Fruit fly (Drosophila melanogaster): ENCODE data around the gene Wdr82.
A peak's percentile ranks its signal among the peaks of the same experiment; 100 is the strongest.

Gene Wdr82

DNA sequence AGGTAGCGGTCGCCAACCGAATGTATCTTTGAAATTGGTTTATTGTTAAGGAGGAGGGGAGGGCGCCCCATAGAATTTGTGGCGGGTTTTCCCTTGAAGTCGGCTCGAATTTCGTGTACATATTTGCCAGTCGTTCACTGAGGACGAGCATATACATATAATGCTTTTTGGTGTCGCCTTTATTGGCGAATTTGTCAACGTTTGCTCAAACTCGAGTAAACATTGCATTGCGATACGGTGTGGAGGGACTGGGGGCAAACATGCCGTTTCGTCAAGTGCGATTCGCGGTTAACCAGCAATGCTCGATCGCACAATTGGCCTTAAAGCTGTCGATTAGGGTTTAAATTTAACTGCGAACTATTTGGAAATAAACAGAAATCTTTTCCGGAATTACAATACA lies 43.3 kb downstream of the Wdr82 start:
- TF ChIP-seq OdsH (GFP tag; optimal IDR thresholded peaks at IDR 0.05): peak; percentile 41
- peak; percentile 12 for TF ChIP-seq h (GFP tag; optimal IDR thresholded peaks at IDR 0.05)
- no peak for TF ChIP-seq Myc (optimal IDR thresholded peaks at IDR 0.05)
- no peak for TF ChIP-seq pan (optimal IDR thresholded peaks at IDR 0.05)
- TF ChIP-seq Mio (GFP tag; optimal IDR thresholded peaks at IDR 0.05): no peak
- TF ChIP-seq CrebA (GFP tag; optimal IDR thresholded peaks at IDR 0.05; ENCODE audit: borderline replicate concordance): no peak
- no peak for TF ChIP-seq fru (GFP tag; optimal IDR thresholded peaks at IDR 0.05)
- TF ChIP-seq Abd-B (GFP tag; optimal IDR thresholded peaks at IDR 0.05): no peak
- peak; percentile 26 for TF ChIP-seq rgr (GFP tag; optimal IDR thresholded peaks at IDR 0.05)
- peak in 1 of 2 experiments; percentile 5 for TF ChIP-seq foxo (GFP tag; optimal IDR thresholded peaks at IDR 0.05)
- TF ChIP-seq Vsx2 (GFP tag; optimal IDR thresholded peaks at IDR 0.05; ENCODE audit: partially characterized antibody): no peak
- peak; percentile 5 for TF ChIP-seq HLH106 (tag; optimal IDR thresholded peaks at IDR 0.05)
- TF ChIP-seq Hnf4 (GFP tag; optimal IDR thresholded peaks at IDR 0.05): peak; percentile 6
- no peak for TF ChIP-seq psq (GFP tag; optimal IDR thresholded peaks at IDR 0.05)
- TF ChIP-seq CG32264 (GFP tag; optimal IDR thresholded peaks at IDR 0.05): no peak
- TF ChIP-seq jim (GFP tag; optimal IDR thresholded peaks at IDR 0.05): no peak
- TF ChIP-seq CG9705 (GFP tag; optimal IDR thresholded peaks at IDR 0.05): no peak
- TF ChIP-seq lola (GFP tag; optimal IDR thresholded peaks at IDR 0.05): no peak
- TF ChIP-seq sv (GFP tag; optimal IDR thresholded peaks at IDR 0.05): no peak
- TF ChIP-seq usp (GFP tag; optimal IDR thresholded peaks at IDR 0.05): no peak
- peak; percentile 11 for TF ChIP-seq Hr83 (GFP tag; optimal IDR thresholded peaks at IDR 0.05; ENCODE audit: poor library complexity, severe bottlenecking)
- no peak for TF ChIP-seq Rel (GFP tag; optimal IDR thresholded peaks at IDR 0.05)
- peak; percentile 48 for TF ChIP-seq Rel (tag; optimal IDR thresholded peaks at IDR 0.05)
- no peak for TF ChIP-seq dl (GFP tag; optimal IDR thresholded peaks at IDR 0.05; ENCODE audit: insufficient read depth in 1 of 2, partially characterized antibody in 2 of 2)
- peak; percentile 21 for TF ChIP-seq Sp1 (GFP tag; optimal IDR thresholded peaks at IDR 0.05)
- TF ChIP-seq sage (GFP tag; optimal IDR thresholded peaks at IDR 0.05): no peak

DNA sequence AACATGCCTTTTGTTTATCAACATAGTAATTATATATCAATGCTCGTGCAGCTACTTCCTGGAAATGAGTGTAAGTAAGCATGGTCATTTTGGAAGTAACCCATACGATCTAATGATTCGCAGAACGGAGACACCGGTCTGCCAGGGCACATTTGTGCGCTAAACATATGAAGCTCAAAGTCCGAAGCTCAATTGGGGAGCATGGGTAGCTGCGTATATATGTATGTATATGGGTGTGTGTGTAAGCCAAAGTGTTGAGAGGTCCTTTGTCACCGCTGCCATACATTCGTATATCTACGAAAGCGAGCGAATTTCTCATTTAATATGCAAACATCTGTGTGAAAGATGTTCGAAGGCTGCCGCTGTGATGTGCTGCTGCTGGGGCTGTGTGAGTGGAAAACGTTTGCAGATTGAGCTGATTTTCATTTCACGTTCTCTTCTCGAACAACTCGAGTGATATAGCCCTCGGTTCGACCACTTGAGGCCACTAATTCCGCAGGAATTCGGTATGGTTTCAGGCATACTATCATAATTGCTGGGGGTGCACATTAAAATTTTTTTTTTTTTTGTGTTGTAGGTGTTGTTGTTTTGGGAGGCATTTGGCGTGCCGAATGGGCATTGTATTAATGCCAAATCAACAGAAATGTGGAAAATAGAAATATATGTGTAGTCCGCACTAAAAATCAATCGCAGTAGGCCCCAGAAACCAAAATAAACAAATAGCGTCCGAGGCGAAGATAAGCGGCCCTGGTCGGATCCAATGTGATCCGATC lies 44.0 kb downstream of the Wdr82 start:
- TF ChIP-seq CG9705 (GFP tag; optimal IDR thresholded peaks at IDR 0.05) (no peak), sv (GFP tag; optimal IDR thresholded peaks at IDR 0.05) (no peak), foxo (GFP tag; optimal IDR thresholded peaks at IDR 0.05) (no peak), dsf (GFP tag; optimal IDR thresholded peaks at IDR 0.05; ENCODE audit: borderline replicate concordance) (no peak), Vsx2 (GFP tag; optimal IDR thresholded peaks at IDR 0.05; ENCODE audit: partially characterized antibody) (no peak), sage (GFP tag; optimal IDR thresholded peaks at IDR 0.05) (no peak), lola (GFP tag; optimal IDR thresholded peaks at IDR 0.05) (no peak)

DNA sequence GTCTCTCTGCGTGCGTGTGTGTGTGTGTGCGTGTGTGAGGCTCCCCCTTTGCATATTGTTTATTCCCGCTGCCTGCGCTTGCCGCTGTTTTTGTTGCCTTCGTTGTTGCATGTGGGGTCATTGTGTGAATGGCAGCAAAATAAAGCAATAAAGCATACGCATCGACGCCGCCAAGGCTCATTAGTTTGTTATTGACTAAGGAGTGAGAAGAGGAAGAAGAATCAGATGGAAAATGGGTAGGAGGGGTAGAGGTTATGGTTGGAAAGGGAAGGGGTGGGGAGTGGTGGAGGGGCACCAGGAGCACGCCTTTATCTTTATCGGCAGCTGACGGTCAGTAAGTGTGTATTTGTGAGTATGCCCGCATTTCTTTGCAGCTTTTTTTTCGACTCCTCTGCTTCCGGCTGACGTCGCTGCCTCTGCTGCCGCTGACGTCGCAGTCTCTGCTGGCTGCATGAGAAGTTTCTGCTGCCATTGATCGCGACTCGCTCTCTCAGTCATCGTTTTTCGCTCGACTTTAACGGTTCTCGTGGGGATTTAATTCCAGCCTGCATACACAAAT lies 45.2 kb downstream of the Wdr82 start:
- TF ChIP-seq Sp1 (GFP tag; optimal IDR thresholded peaks at IDR 0.05) (peak; percentile 27), Myc (optimal IDR thresholded peaks at IDR 0.05) (no peak), Hr78 (GFP tag; optimal IDR thresholded peaks at IDR 0.05) (no peak), sv (GFP tag; optimal IDR thresholded peaks at IDR 0.05) (no peak), Dfd (GFP tag; optimal IDR thresholded peaks at IDR 0.05) (peak; percentile 21), OdsH (GFP tag; optimal IDR thresholded peaks at IDR 0.05) (no peak), Hnf4 (GFP tag; optimal IDR thresholded peaks at IDR 0.05) (no peak), HLH106 (tag; optimal IDR thresholded peaks at IDR 0.05) (no peak), h (GFP tag; optimal IDR thresholded peaks at IDR 0.05) (no peak), Dif (GFP tag; optimal IDR thresholded peaks at IDR 0.05; ENCODE audit: partially characterized antibody) (no peak), psq (GFP tag; optimal IDR thresholded peaks at IDR 0.05) (peak; percentile 85), Abd-B (GFP tag; optimal IDR thresholded peaks at IDR 0.05) (no peak), dl (GFP tag; optimal IDR thresholded peaks at IDR 0.05; ENCODE audit: insufficient read depth in 1 of 2, partially characterized antibody in 2 of 2) (peak in 1 of 2 experiments; percentile 24), Rel (GFP tag; optimal IDR thresholded peaks at IDR 0.05) (no peak), Rel (tag; optimal IDR thresholded peaks at IDR 0.05) (peak; percentile 89), usp (GFP tag; optimal IDR thresholded peaks at IDR 0.05) (no peak), CG32264 (GFP tag; optimal IDR thresholded peaks at IDR 0.05) (no peak), Mio (GFP tag; optimal IDR thresholded peaks at IDR 0.05) (no peak), br (GFP tag; optimal IDR thresholded peaks at IDR 0.05) (no peak)
